Fruit fly (Drosophila melanogaster) whole organism, embryonic: ENCODE measurements around the gene HisCl1.

Experiments
- Atf-2 ChIP-seq: fragments of 200-800 bp; sonication (Bioruptor generic); optimal IDR thresholded peaks from 2 replicates; lab custom pipeline; 2016; ENCODE audit warnings: missing biosample characterization, missing genetic modification characterization
- Atf3 ChIP-seq: fragments of 200-800 bp; sonication (Bioruptor generic); optimal IDR thresholded peaks from 3 replicates; lab custom pipeline; 2016; ENCODE audit warnings: missing biosample characterization, missing genetic modification characterization
- CG10147 ChIP-seq: fragments of 200-800 bp; sonication (Bioruptor generic); optimal IDR thresholded peaks from 2 replicates; lab custom pipeline; 2019; ENCODE audit warnings: missing biosample characterization, mild to moderate bottlenecking, missing genetic modification characterization, moderate library complexity
- CG14667 ChIP-seq: fragments of 200-800 bp; sonication (Bioruptor generic); IDR thresholded peaks from 2 replicates; pipeline ENCODE4 v1.3.6; 2022; ENCODE audit warnings: missing biosample characterization, missing genetic modification characterization
- CG17328 ChIP-seq: fragments of 200-800 bp; sonication (Bioruptor generic); IDR thresholded peaks from 2 replicates; pipeline ENCODE4 v1.3.6; 2022; ENCODE audit warnings: missing biosample characterization, missing genetic modification characterization
- CG17829 ChIP-seq: fragments of 200-800 bp; optimal IDR thresholded peaks from 2 replicates; lab custom pipeline; 2019; ENCODE audit warnings: missing biosample characterization, mild to moderate bottlenecking, missing genetic modification characterization, moderate library complexity
- CG2129 ChIP-seq: fragments of 200-800 bp; sonication (Bioruptor generic); IDR thresholded peaks from 2 replicates; pipeline ENCODE4 v1.3.6; 2022; ENCODE audit warnings: missing biosample characterization, missing genetic modification characterization; ENCODE audit not compliant: partially characterized antibody
- CG31388 ChIP-seq: fragments of 200-800 bp; sonication (Bioruptor generic); optimal IDR thresholded peaks from 2 replicates; lab custom pipeline; 2016; ENCODE audit warnings: missing biosample characterization, missing genetic modification characterization
- CG33557 ChIP-seq: fragments of 200-800 bp; sonication (Bioruptor generic); optimal IDR thresholded peaks from 2 replicates; lab custom pipeline; 2019; ENCODE audit warnings: missing biosample characterization, mild to moderate bottlenecking, missing genetic modification characterization, moderate library complexity
- CG42726 ChIP-seq: fragments of 200-800 bp; sonication (Bioruptor generic); IDR thresholded peaks from 2 replicates; pipeline ENCODE4 v1.3.6; 2022; ENCODE audit warnings: missing biosample characterization, missing genetic modification characterization; ENCODE audit not compliant: partially characterized antibody
- CG4360 ChIP-seq: fragments of 200-800 bp; sonication (Bioruptor generic); IDR thresholded peaks from 2 replicates; pipeline ENCODE4 v1.3.6; 2022; ENCODE audit warnings: missing biosample characterization, missing genetic modification characterization
- CG6854 ChIP-seq: fragments of 200-800 bp; sonication (Bioruptor generic); optimal IDR thresholded peaks from 3 replicates; lab custom pipeline; 2017; ENCODE audit warnings: missing biosample characterization, mild to moderate bottlenecking, missing genetic modification characterization
- CG7987 ChIP-seq: fragments of 200-800 bp; sonication (Bioruptor generic); optimal IDR thresholded peaks from 2 replicates; lab custom pipeline; 2018; ENCODE audit warnings: missing biosample characterization, mild to moderate bottlenecking, missing genetic modification characterization, moderate library complexity
- CG8089 ChIP-seq: fragments of 200-800 bp; sonication (Bioruptor generic); optimal IDR thresholded peaks from 3 replicates; lab custom pipeline; 2016; ENCODE audit warnings: missing biosample characterization, missing genetic modification characterization
- CTCF ChIP-seq: fragments of 200-800 bp; sonication (Bioruptor generic); optimal IDR thresholded peaks from 2 replicates; lab custom pipeline; 2017; ENCODE audit warnings: missing biosample characterization, mild to moderate bottlenecking, missing genetic modification characterization, moderate library complexity
- Dek ChIP-seq: fragments of 200-800 bp; sonication (Bioruptor generic); optimal IDR thresholded peaks from 3 replicates; lab custom pipeline; 2019; ENCODE audit warnings: missing biosample characterization, mild to moderate bottlenecking, missing genetic modification characterization, moderate library complexity
- Doc2 ChIP-seq: fragments of 200-800 bp; sonication (Bioruptor generic); IDR thresholded peaks from 2 replicates; pipeline ENCODE4 v1.3.6; 2022; ENCODE audit warnings: missing biosample characterization, missing genetic modification characterization
- HLH3B ChIP-seq: fragments of 200-800 bp; sonication (Bioruptor generic); IDR thresholded peaks from 2 replicates; pipeline ENCODE4 v1.3.6; 2022; ENCODE audit warnings: missing biosample characterization, missing genetic modification characterization
- Hr51 ChIP-seq, 2 experiments: fragments of 200-800 bp; sonication (Bioruptor generic); optimal IDR thresholded peaks; 2 replicates in 1 of 2; 3 replicates in 1 of 2; lab custom pipeline; 2016 to 2018; ENCODE audit warnings: missing biosample characterization in 2 of 2, missing genetic modification characterization in 2 of 2, mild to moderate bottlenecking in 1 of 2, moderate library complexity in 1 of 2
- MESR4 ChIP-seq: fragments of 200-800 bp; sonication (Bioruptor generic); optimal IDR thresholded peaks from 2 replicates; lab custom pipeline; 2018; ENCODE audit warnings: missing biosample characterization, mild to moderate bottlenecking, missing genetic modification characterization, moderate library complexity
- NK7.1 ChIP-seq: fragments of 200-800 bp; sonication (Bioruptor generic); optimal IDR thresholded peaks from 3 replicates; lab custom pipeline; 2016; ENCODE audit warnings: missing biosample characterization, missing genetic modification characterization
- NfI ChIP-seq: fragments of 200-800 bp; sonication (Bioruptor generic); optimal IDR thresholded peaks from 3 replicates; lab custom pipeline; 2018; ENCODE audit warnings: missing biosample characterization, mild to moderate bottlenecking, missing genetic modification characterization, moderate library complexity
- Pdp1 ChIP-seq, 2 experiments: fragments of 200-800 bp; sonication (Bioruptor generic); optimal IDR thresholded peaks; 3 replicates each; lab custom pipeline; 2016; ENCODE audit warnings: missing biosample characterization in 2 of 2, missing genetic modification characterization in 2 of 2, mild to moderate bottlenecking in 1 of 2, moderate library complexity in 1 of 2
- ab ChIP-seq: fragments of 200-800 bp; sonication (Bioruptor generic); optimal IDR thresholded peaks from 2 replicates; lab custom pipeline; 2016; ENCODE audit warnings: missing biosample characterization, missing genetic modification characterization
- ap ChIP-seq: fragments of 200-800 bp; sonication (Bioruptor generic); IDR thresholded peaks from 2 replicates; pipeline ENCODE4 v1.3.6; 2022; ENCODE audit warnings: missing biosample characterization, missing genetic modification characterization
- bab2 ChIP-seq: fragments of 200-800 bp; sonication (Bioruptor generic); optimal IDR thresholded peaks from 2 replicates; lab custom pipeline; 2016; ENCODE audit warnings: missing biosample characterization, missing genetic modification characterization
- caup ChIP-seq: fragments of 200-800 bp; sonication (Bioruptor generic); optimal IDR thresholded peaks from 3 replicates; lab custom pipeline; 2017; ENCODE audit warnings: missing biosample characterization, mild to moderate bottlenecking, missing genetic modification characterization, moderate library complexity; ENCODE audit not compliant: severe bottlenecking
- chm ChIP-seq: fragments of 200-800 bp; sonication (Bioruptor generic); IDR thresholded peaks from 2 replicates; pipeline ENCODE4 v1.3.6; 2022; ENCODE audit warnings: missing biosample characterization, missing genetic modification characterization
- ci ChIP-seq: fragments of 200-800 bp; sonication (Bioruptor generic); IDR thresholded peaks from 3 replicates; pipeline ENCODE4 v1.3.6; 2022; ENCODE audit warnings: missing biosample characterization, missing genetic modification characterization
- corto ChIP-seq: fragments of 200-800 bp; sonication (Bioruptor generic); optimal IDR thresholded peaks from 2 replicates; lab custom pipeline; 2016; ENCODE audit warnings: missing biosample characterization, mild to moderate bottlenecking, missing genetic modification characterization, moderate library complexity
- exex ChIP-seq: fragments of 200-800 bp; sonication (Bioruptor generic); optimal IDR thresholded peaks from 4 replicates; lab custom pipeline; 2018; ENCODE audit warnings: missing biosample characterization, mild to moderate bottlenecking, missing genetic modification characterization, moderate library complexity
- fd102C ChIP-seq: fragments of 200-800 bp; sonication (Bioruptor generic); optimal IDR thresholded peaks from 2 replicates; lab custom pipeline; 2018; ENCODE audit warnings: missing biosample characterization, mild to moderate bottlenecking, missing genetic modification characterization, moderate library complexity
- gt ChIP-seq: fragments of 200-800 bp; sonication (Bioruptor generic); IDR thresholded peaks from 2 replicates; pipeline ENCODE4 v1.3.6; 2022; ENCODE audit warnings: missing biosample characterization, missing genetic modification characterization
- hkb ChIP-seq, 2 experiments: fragments of 200-800 bp in 1 of 2; fragments of >200 bp in 1 of 2; sonication (Bioruptor generic) in 1 of 2; IDR thresholded peaks in 1 of 2; optimal IDR thresholded peaks in 1 of 2; 2 replicates each; pipeline versions ENCODE4 v1.3.6 to Lab custom; 2017 to 2022; ENCODE audit warnings: missing biosample characterization in 1 of 2, missing genetic modification characterization in 1 of 2
- ind ChIP-seq: fragments of 200-800 bp; sonication (Bioruptor generic); optimal IDR thresholded peaks from 3 replicates; lab custom pipeline; 2016; ENCODE audit warnings: missing biosample characterization, missing genetic modification characterization
- insv ChIP-seq, 2 experiments: fragments of 200-800 bp; sonication (Bioruptor generic); optimal IDR thresholded peaks; 3 replicates each; lab custom pipeline; 2016 to 2018; ENCODE audit warnings: missing biosample characterization in 2 of 2, missing genetic modification characterization in 2 of 2
- kah ChIP-seq: fragments of 200-800 bp; sonication (Bioruptor generic); optimal IDR thresholded peaks from 2 replicates; lab custom pipeline; 2018; ENCODE audit warnings: missing biosample characterization, mild to moderate bottlenecking, missing genetic modification characterization
- nau ChIP-seq: fragments of 200-800 bp; sonication (Bioruptor generic); optimal IDR thresholded peaks from 3 replicates; lab custom pipeline; 2017; ENCODE audit warnings: missing biosample characterization, mild to moderate bottlenecking, missing genetic modification characterization, missing genetic modification reagents
- prd ChIP-seq, 3 experiments: fragments of >200 bp in 2 of 3; fragments of 200-800 bp in 1 of 3; sonication (Bioruptor generic) in 1 of 3; optimal IDR thresholded peaks in 2 of 3; IDR thresholded peaks in 1 of 3; 2 replicates in 2 of 3; 3 replicates in 1 of 3; pipeline versions ENCODE4 v1.3.6 to Lab custom; 2017 to 2022; ENCODE audit warnings: missing biosample characterization in 1 of 3, missing genetic modification characterization in 1 of 3
- psq ChIP-seq: fragments of 200-800 bp; sonication (Bioruptor generic); optimal IDR thresholded peaks from 2 replicates; lab custom pipeline; 2017; ENCODE audit warnings: missing biosample characterization, missing genetic modification characterization
- pum ChIP-seq: fragments of 200-800 bp; sonication (Bioruptor generic); optimal IDR thresholded peaks from 2 replicates; lab custom pipeline; 2016; ENCODE audit warnings: missing biosample characterization, missing genetic modification characterization
- ranshi ChIP-seq: fragments of 200-800 bp; sonication (Bioruptor generic); IDR thresholded peaks from 2 replicates; pipeline ENCODE4 v1.3.6; 2022; ENCODE audit warnings: missing biosample characterization, missing genetic modification characterization
- sc ChIP-seq, 3 experiments: fragments of >200 bp in 2 of 3; fragments of 200-800 bp in 1 of 3; sonication (Bioruptor generic) in 1 of 3; optimal IDR thresholded peaks; 2 replicates in 2 of 3; 3 replicates in 1 of 3; lab custom pipeline; 2017; ENCODE audit warnings: mild to moderate bottlenecking in 1 of 3, missing biosample characterization in 1 of 3, missing genetic modification characterization in 1 of 3, missing genetic modification reagents in 1 of 3
- scrt ChIP-seq: fragments of 200-800 bp; sonication (Bioruptor generic); optimal IDR thresholded peaks from 2 replicates; lab custom pipeline; 2018; ENCODE audit warnings: missing biosample characterization, mild to moderate bottlenecking, missing genetic modification characterization, moderate library complexity
- shn ChIP-seq: fragments of 200-800 bp; sonication (Bioruptor generic); optimal IDR thresholded peaks from 3 replicates; lab custom pipeline; 2016; ENCODE audit warnings: missing biosample characterization, missing genetic modification characterization
- tin ChIP-seq: fragments of 200-800 bp; sonication (Bioruptor generic); optimal IDR thresholded peaks from 3 replicates; lab custom pipeline; 2016; ENCODE audit warnings: missing biosample characterization, missing genetic modification characterization
- zen ChIP-seq: fragments of 200-800 bp; sonication (Bioruptor generic); optimal IDR thresholded peaks from 3 replicates; lab custom pipeline; 2018; ENCODE audit warnings: missing biosample characterization, mild to moderate bottlenecking, missing genetic modification characterization, moderate library complexity

The HisCl1 gene

dm6 chr3R:11818930-11819639 lies 32.1 kb downstream of the HisCl1 start, which contains the start of the genes COX5A and glo (continued):
- TF ChIP-seq caup (GFP tag; lab: Kevin White, UChicago) (peak; percentile 71), CG4360 (GFP tag; lab: Robert Waterston, UW) (no peak), ap (peak; percentile 70), bab2 (peak; percentile 88), CG2129 (GFP tag; lab: Robert Waterston, UW) (no peak), zen (tag; lab: Kevin White, UChicago) (peak; percentile 74), Doc2 (no peak), psq (GFP tag; lab: Kevin White, UChicago) (peak; percentile 40), CG6854 (GFP tag; lab: Kevin White, UChicago) (no peak), CG17328 (GFP tag; lab: Robert Waterston, UW) (peak; percentile 72), CG42726 (no peak), pum (GFP tag; lab: Kevin White, UChicago) (peak; percentile 86), Dek (peak; percentile 68), sc (optimal IDR thresholded peaks at IDR 0.05; lab: Kevin White, UChicago) (no peak), sc (GFP tag; optimal IDR thresholded peaks at IDR 0.05; lab: Kevin White, UChicago) (no peak), NK7.1 (GFP tag; lab: Kevin White, UChicago) (peak; percentile 38), Hr51 (GFP tag; optimal IDR thresholded peaks at IDR 0.05; lab: Kevin White, UChicago) (peak; percentile 71 to 81), fd102C (GFP tag; lab: Kevin White, UChicago) (peak; percentile 26), gt (GFP tag; lab: Robert Waterston, UW) (no peak; the same call in 1 of the 2 replicates), CG31388 (GFP tag; lab: Kevin White, UChicago) (peak; percentile 44), shn (peak; percentile 77), CG17829 (tag; lab: Kevin White, UChicago) (peak; percentile 75), CTCF (GFP tag; lab: Kevin White, UChicago) (peak; percentile 27), Atf-2 (GFP tag; lab: Kevin White, UChicago) (peak; percentile 74), ci (peak; percentile 85), hkb (optimal IDR thresholded peaks at IDR 0.05; lab: Kevin White, UChicago) (peak; percentile 94), hkb (GFP tag; IDR thresholded peaks at IDR 0.05; lab: Robert Waterston, UW) (peak; percentile 76), kah (GFP tag; lab: Kevin White, UChicago) (peak; percentile 1), Atf3 (GFP tag; lab: Kevin White, UChicago) (peak; percentile 74), exex (tag; lab: Kevin White, UChicago) (peak; percentile 61), CG14667 (GFP tag; lab: Robert Waterston, UW) (no peak), ab (peak; percentile 17), Pdp1 (GFP tag; optimal IDR thresholded peaks at IDR 0.05; lab: Kevin White, UChicago) (peak; percentile 84 to 99), ind (GFP tag; lab: Kevin White, UChicago) (peak; percentile 84), CG7987 (GFP tag; lab: Kevin White, UChicago) (peak; percentile 61), tin (GFP tag; lab: Kevin White, UChicago) (peak; percentile 87), prd (optimal IDR thresholded peaks at IDR 0.05; lab: Kevin White, UChicago) (no peak), prd (GFP tag; IDR thresholded peaks at IDR 0.05; lab: Robert Waterston, UW) (peak; percentile 86), CG10147 (GFP tag; lab: Kevin White, UChicago) (peak; percentile 72), nau (peak; percentile 12), ranshi (peak; percentile 75), insv (GFP tag; optimal IDR thresholded peaks at IDR 0.05; lab: Kevin White, UChicago) (peak in 1 of 2 experiments; percentile 13), chm (peak; percentile 89), scrt (GFP tag; lab: Kevin White, UChicago) (no peak), NfI (GFP tag; lab: Kevin White, UChicago) (peak; percentile 73), CG33557 (GFP tag; lab: Kevin White, UChicago) (peak; percentile 71), corto (GFP tag; lab: Kevin White, UChicago) (no peak), HLH3B (GFP tag; lab: Robert Waterston, UW) (peak; percentile 75; the same call in 1 of the 2 replicates), MESR4 (GFP tag; lab: Kevin White, UChicago) (peak; percentile 54), CG8089 (GFP tag; lab: Kevin White, UChicago) (peak; percentile 64)
